Worm (Caenorhabditis elegans) whole organism, midembryonic: ENCODE measurements around the gene F17C11.13.
A peak's percentile ranks its signal among the peaks of the same experiment; 100 is the strongest.

Source experiments
- cog-1 ChIP-seq: sonication (generic microtip); optimal IDR thresholded peaks from 2 replicates; lab custom pipeline; 2016; ENCODE audit warnings: missing genetic modification characterization, missing compliant biosample characterization
- med-1 ChIP-seq: sonication (generic microtip); optimal IDR thresholded peaks from 2 replicates; lab custom pipeline; 2017; ENCODE audit warnings: missing genetic modification characterization, mild to moderate bottlenecking, missing compliant biosample characterization, antibody characterized with exemption, missing genetic modification reagents; ENCODE audit not compliant: insufficient read depth
- ztf-29 ChIP-seq: fragments of 200-800 bp; sonication (Bioruptor generic); IDR thresholded peaks from 2 replicates; pipeline ENCODE4 v1.3.6; 2022; ENCODE audit warnings: missing genetic modification reagents, missing genetic modification characterization, missing compliant biosample characterization

DNA sequence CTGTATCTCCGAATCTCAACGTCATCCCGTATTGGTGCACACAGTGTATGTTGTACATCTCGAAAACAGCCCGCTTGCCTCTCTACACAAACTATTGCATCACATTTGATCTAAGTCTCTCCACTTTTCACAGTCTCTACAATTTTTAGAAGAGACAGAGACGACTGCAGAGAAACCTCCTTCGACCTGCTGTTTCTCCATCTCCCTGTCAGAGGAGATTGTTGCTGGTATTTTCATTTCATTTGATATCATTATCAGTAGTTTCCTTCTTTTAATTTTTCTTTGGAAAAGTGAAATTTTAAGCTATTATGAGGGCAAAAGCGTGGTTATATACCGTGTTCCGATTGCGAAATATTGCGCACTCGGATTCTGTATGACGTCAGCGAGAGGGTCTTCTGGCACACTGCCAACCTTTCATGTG lies 15.1 kb upstream of the F17C11.13 start:
- TF ChIP-seq cog-1 (tag; lab: Kevin White, UChicago) = peak; percentile 14
- TF ChIP-seq ztf-29 = no peak
- TF ChIP-seq med-1 (GFP tag; lab: Kevin White, UChicago) = no peak
